Worm (Caenorhabditis elegans) whole organism, L1 larva: ENCODE results near the gene best-17.
A peak's percentile ranks its signal among the peaks of the same experiment; 100 is the strongest.

ENCODE experiments used
- aly-2 ChIP-seq: fragments of 150-350 bp; optimal IDR thresholded peaks from 2 replicates; lab custom pipeline; 2014; ENCODE audit warnings: missing biosample characterization, missing genetic modification characterization
- ceh-82 ChIP-seq, 3 experiments: fragments of 150-350 bp in 1 of 3; sonication (generic microtip) in 2 of 3; optimal IDR thresholded peaks; 2 replicates each; lab custom pipeline; 2014 to 2017; ENCODE audit warnings: missing biosample characterization in 3 of 3, missing genetic modification characterization in 3 of 3
- dpl-1 ChIP-seq, 3 experiments: fragments of 150-350 bp in 2 of 3; sonication (generic microtip) in 1 of 3; optimal IDR thresholded peaks; 2 replicates each; lab custom pipeline; 2014 to 2017; ENCODE audit warnings: missing biosample characterization in 3 of 3, missing genetic modification characterization in 3 of 3, missing genetic modification reagents in 3 of 3
- nhr-28 ChIP-seq: fragments of 150-350 bp; optimal IDR thresholded peaks from 2 replicates; lab custom pipeline; 2014; ENCODE audit warnings: missing biosample characterization, missing genetic modification characterization
- skn-1 ChIP-seq: fragments of 150-350 bp; optimal IDR thresholded peaks from 2 replicates; lab custom pipeline; 2014; ENCODE audit warnings: missing biosample characterization, missing genetic modification characterization
- snpc-4 ChIP-seq: fragments of 150-350 bp; optimal IDR thresholded peaks from 2 replicates; lab custom pipeline; 2014; ENCODE audit warnings: missing biosample characterization, missing genetic modification characterization
- sptf-1 ChIP-seq: fragments of 150-350 bp; optimal IDR thresholded peaks from 2 replicates; lab custom pipeline; 2014; ENCODE audit warnings: missing biosample characterization, missing genetic modification characterization

DNA sequence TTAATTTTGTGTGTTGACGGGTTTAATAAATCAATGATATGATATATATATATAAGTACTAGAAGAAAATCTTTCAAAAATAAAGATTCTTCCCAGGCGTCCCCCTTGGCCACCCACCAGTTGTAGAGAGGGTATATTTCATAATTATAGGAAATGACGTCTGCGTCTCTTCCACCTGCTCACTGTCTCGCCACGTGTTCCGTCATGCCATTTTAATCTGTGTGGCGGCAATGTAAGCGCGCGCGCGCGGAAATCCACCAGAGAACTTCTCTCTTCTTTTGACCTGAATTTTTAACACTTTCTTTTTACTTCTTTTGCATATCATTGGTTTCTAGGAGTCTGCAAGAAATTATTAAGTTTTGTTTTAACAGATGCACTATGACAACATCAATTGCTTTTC lies 44.9 kb upstream of the best-17 start:
- TF ChIP-seq aly-2: no peak
- no peak for TF ChIP-seq dpl-1 (GFP tag; optimal IDR thresholded peaks at IDR 0.05; lab: Kevin White, UChicago)
- no peak for TF ChIP-seq nhr-28 (tag; lab: Kevin White, UChicago)
- TF ChIP-seq skn-1 (tag; lab: Kevin White, UChicago): peak; percentile 21
- no peak for TF ChIP-seq ceh-82 (tag; optimal IDR thresholded peaks at IDR 0.05; lab: Kevin White, UChicago)
- no peak for TF ChIP-seq snpc-4 (tag; lab: Kevin White, UChicago)
- no peak for TF ChIP-seq sptf-1
